Worm (Caenorhabditis elegans) whole organism, late embryonic: ENCODE data around the gene F19G12.1.

Experiments used
- ceh-24 ChIP-seq: sonication (generic microtip); optimal IDR thresholded peaks from 2 replicates; lab custom pipeline; 2016; ENCODE audit warnings: mild to moderate bottlenecking, missing genetic modification characterization, missing compliant biosample characterization
- che-1 ChIP-seq: sonication (generic microtip); optimal IDR thresholded peaks from 2 replicates; lab custom pipeline; 2016; ENCODE audit warnings: mild to moderate bottlenecking, missing genetic modification characterization, missing compliant biosample characterization
- elt-2 ChIP-seq: sonication (generic microtip); optimal IDR thresholded peaks from 2 replicates; lab custom pipeline; 2016; ENCODE audit warnings: missing genetic modification reagents, missing genetic modification characterization, missing compliant biosample characterization
- fkh-10 ChIP-seq: fragments of 150-350 bp; optimal IDR thresholded peaks from 2 replicates; lab custom pipeline; 2014; ENCODE audit warnings: missing biosample characterization, missing genetic modification reagents, missing genetic modification characterization
- nhr-11 ChIP-seq: fragments of 150-350 bp; optimal IDR thresholded peaks from 2 replicates; lab custom pipeline; 2014; ENCODE audit warnings: missing biosample characterization, missing genetic modification characterization
- pag-3 ChIP-seq: sonication (generic microtip); optimal IDR thresholded peaks from 2 replicates; lab custom pipeline; 2016; ENCODE audit warnings: missing compliant biosample characterization, missing genetic modification characterization, borderline replicate concordance
- pqm-1 ChIP-seq: sonication (generic microtip); optimal IDR thresholded peaks from 2 replicates; lab custom pipeline; 2016; ENCODE audit warnings: missing genetic modification characterization, missing compliant biosample characterization
- unc-42 ChIP-seq: sonication (generic microtip); optimal IDR thresholded peaks from 2 replicates; lab custom pipeline; 2016; ENCODE audit warnings: missing genotype, missing genetic modification characterization, missing compliant biosample characterization

ce11 chrX:1479637-1480036 lies 48.8 kb downstream of the F19G12.1 start:
- TF ChIP-seq ceh-24 (tag; lab: Kevin White, UChicago) (no peak), pqm-1 (tag; lab: Kevin White, UChicago) (no peak), fkh-10 (GFP tag; lab: Kevin White, UChicago) (no peak), unc-42 (tag; lab: Kevin White, UChicago) (no peak), elt-2 (tag; lab: Kevin White, UChicago) (no peak), pag-3 (tag; lab: Kevin White, UChicago) (no peak), nhr-11 (tag; lab: Kevin White, UChicago) (no peak), che-1 (tag; lab: Kevin White, UChicago) (no peak)
